Worm (Caenorhabditis elegans) whole organism, L1 larva: ENCODE data around the gene elo-1.

Source experiments
- C16A3.4 ChIP-seq: fragments of 150-350 bp; optimal IDR thresholded peaks from 2 replicates; lab custom pipeline; 2014; ENCODE audit warnings: missing biosample characterization, missing genetic modification characterization
- C34B4.2 ChIP-seq: sonication (generic microtip); optimal IDR thresholded peaks from 2 replicates; lab custom pipeline; 2017; ENCODE audit warnings: mild to moderate bottlenecking, missing genetic modification characterization, missing compliant biosample characterization
- Y116A8C.19 ChIP-seq: sonication (generic microtip); optimal IDR thresholded peaks from 2 replicates; lab custom pipeline; 2016; ENCODE audit warnings: missing compliant biosample characterization, missing genetic modification characterization, borderline replicate concordance
- ama-1 ChIP-seq: fragments of 150-350 bp; optimal IDR thresholded peaks from 2 replicates; lab custom pipeline; 2014
- blmp-1 ChIP-seq: fragments of 150-350 bp; optimal IDR thresholded peaks from 2 replicates; lab custom pipeline; 2014; ENCODE audit warnings: missing biosample characterization, missing genetic modification characterization
- ceh-8 ChIP-seq: fragments of 200-800 bp; sonication (Bioruptor generic); optimal IDR thresholded peaks from 2 replicates; lab custom pipeline; 2018; ENCODE audit warnings: mild to moderate bottlenecking, missing genetic modification characterization, moderate library complexity, missing compliant biosample characterization
- ceh-88 ChIP-seq: fragments of 200-800 bp; sonication (Bioruptor generic); IDR thresholded peaks from 2 replicates; pipeline ENCODE4 v1.3.6; 2022; ENCODE audit warnings: missing genetic modification characterization, missing compliant biosample characterization
- ces-1 ChIP-seq: fragments of 150-350 bp; optimal IDR thresholded peaks from 2 replicates; lab custom pipeline; 2014; ENCODE audit warnings: missing biosample characterization, missing genetic modification reagents, missing genetic modification characterization
- efl-3 ChIP-seq: fragments of 200-800 bp; sonication (Bioruptor generic); optimal IDR thresholded peaks from 2 replicates; lab custom pipeline; 2018; ENCODE audit warnings: mild to moderate bottlenecking, missing genetic modification characterization, missing compliant biosample characterization
- egl-13 ChIP-seq: sonication (generic microtip); optimal IDR thresholded peaks from 2 replicates; lab custom pipeline; 2016; ENCODE audit warnings: missing genotype, missing genetic modification reagents, missing genetic modification characterization, missing compliant biosample characterization
- elt-2 ChIP-seq: sonication (generic microtip); optimal IDR thresholded peaks from 2 replicates; lab custom pipeline; 2016; ENCODE audit warnings: missing genetic modification characterization, mild to moderate bottlenecking, inconsistent platforms, missing compliant biosample characterization, missing genetic modification reagents
- elt-3 ChIP-seq, 6 experiments: fragments of 150-350 bp in 1 of 6; sonication (generic microtip); optimal IDR thresholded peaks; 2 replicates each; lab custom pipeline; 2017 to 2018; ENCODE audit warnings: missing biosample characterization in 6 of 6, missing genetic modification characterization in 6 of 6, inconsistent platforms in 1 of 6
- fkh-4 ChIP-seq: sonication (generic microtip); optimal IDR thresholded peaks from 2 replicates; lab custom pipeline; 2016; ENCODE audit warnings: missing compliant biosample characterization, missing genetic modification characterization, borderline replicate concordance
- fkh-8 ChIP-seq: sonication (generic microtip); optimal IDR thresholded peaks from 2 replicates; lab custom pipeline; 2016; ENCODE audit warnings: mild to moderate bottlenecking, missing genetic modification characterization, missing compliant biosample characterization
- fos-1 ChIP-seq: fragments of 150-350 bp; optimal IDR thresholded peaks from 2 replicates; lab custom pipeline; 2014; ENCODE audit warnings: missing biosample characterization, missing genetic modification characterization
- hlh-17 ChIP-seq: fragments of 200-800 bp; sonication (Bioruptor generic); optimal IDR thresholded peaks from 2 replicates; lab custom pipeline; 2018; ENCODE audit warnings: missing genetic modification characterization, mild to moderate bottlenecking, missing compliant biosample characterization, moderate library complexity, borderline replicate concordance
- lin-13 ChIP-seq: fragments of 150-350 bp; optimal IDR thresholded peaks from 2 replicates; lab custom pipeline; 2014; ENCODE audit warnings: missing biosample characterization, missing genetic modification reagents, missing genetic modification characterization
- lin-35 ChIP-seq, 2 experiments: fragments of 150-350 bp; optimal IDR thresholded peaks; 2 replicates each; lab custom pipeline; 2014; ENCODE audit warnings: missing biosample characterization in 2 of 2, missing genetic modification characterization in 2 of 2, missing genetic modification reagents in 2 of 2
- lin-39 ChIP-seq: fragments of 150-350 bp; optimal IDR thresholded peaks from 2 replicates; lab custom pipeline; 2014; ENCODE audit warnings: missing biosample characterization, missing genetic modification reagents, missing genetic modification characterization
- lir-3 ChIP-seq: sonication (generic microtip); optimal IDR thresholded peaks from 2 replicates; lab custom pipeline; 2016; ENCODE audit warnings: mild to moderate bottlenecking, missing genetic modification characterization, moderate library complexity, missing compliant biosample characterization; ENCODE audit not compliant: poor library complexity
- lsy-2 ChIP-seq, 2 experiments: fragments of 150-350 bp; optimal IDR thresholded peaks; 2 replicates each; lab custom pipeline; 2014; ENCODE audit warnings: missing biosample characterization in 2 of 2, missing genetic modification characterization in 2 of 2
- mdl-1 ChIP-seq, 2 experiments: fragments of 150-350 bp; optimal IDR thresholded peaks; 2 replicates each; lab custom pipeline; 2014 to 2017; ENCODE audit warnings: missing biosample characterization in 2 of 2, missing genetic modification characterization in 2 of 2, inconsistent platforms in 1 of 2
- nhr-237 ChIP-seq: fragments of 150-350 bp; optimal IDR thresholded peaks from 2 replicates; lab custom pipeline; 2014; ENCODE audit warnings: missing biosample characterization, missing genetic modification characterization
- nhr-47 ChIP-seq: sonication (generic microtip); optimal IDR thresholded peaks from 2 replicates; lab custom pipeline; 2016; ENCODE audit warnings: mild to moderate bottlenecking, missing genetic modification characterization, moderate library complexity, missing compliant biosample characterization
- nhr-77 ChIP-seq: fragments of 150-350 bp; optimal IDR thresholded peaks from 2 replicates; lab custom pipeline; 2014; ENCODE audit warnings: missing biosample characterization, missing genetic modification characterization
- pag-3 ChIP-seq: sonication (generic microtip); optimal IDR thresholded peaks from 2 replicates; lab custom pipeline; 2017; ENCODE audit warnings: missing genetic modification characterization, mild to moderate bottlenecking, missing compliant biosample characterization, antibody characterized with exemption, borderline replicate concordance; ENCODE audit not compliant: insufficient read depth
- pax-3 ChIP-seq: fragments of 200-800 bp; sonication (Bioruptor generic); optimal IDR thresholded peaks from 2 replicates; lab custom pipeline; 2018; ENCODE audit warnings: mild to moderate bottlenecking, missing genetic modification characterization, moderate library complexity, missing compliant biosample characterization
- pqm-1 ChIP-seq: sonication (generic microtip); optimal IDR thresholded peaks from 3 replicates; lab custom pipeline; 2017; ENCODE audit warnings: missing biosample characterization, missing genetic modification characterization
- skn-1 ChIP-seq: fragments of 150-350 bp; optimal IDR thresholded peaks from 2 replicates; lab custom pipeline; 2014; ENCODE audit warnings: missing biosample characterization, missing genetic modification characterization
- snu-23 ChIP-seq: sonication (generic microtip); optimal IDR thresholded peaks from 2 replicates; lab custom pipeline; 2016; ENCODE audit warnings: missing genetic modification characterization, missing compliant biosample characterization
- sox-4 ChIP-seq: sonication (generic microtip); optimal IDR thresholded peaks from 2 replicates; lab custom pipeline; 2016; ENCODE audit warnings: missing genetic modification characterization, missing compliant biosample characterization
- sptf-1 ChIP-seq: fragments of 150-350 bp; optimal IDR thresholded peaks from 2 replicates; lab custom pipeline; 2014; ENCODE audit warnings: missing biosample characterization, missing genetic modification characterization
- sup-37 ChIP-seq: fragments of 200-800 bp; sonication (Bioruptor generic); optimal IDR thresholded peaks from 2 replicates; lab custom pipeline; 2018; ENCODE audit warnings: mild to moderate bottlenecking, missing genetic modification characterization, missing compliant biosample characterization
- tbx-2 ChIP-seq: sonication (generic microtip); optimal IDR thresholded peaks from 2 replicates; lab custom pipeline; 2016; ENCODE audit warnings: missing genetic modification characterization, missing compliant biosample characterization
- tlp-1 ChIP-seq: fragments of 150-350 bp; optimal IDR thresholded peaks from 2 replicates; lab custom pipeline; 2014; ENCODE audit warnings: missing biosample characterization, missing genetic modification characterization
- unc-130 ChIP-seq: fragments of 150-350 bp; optimal IDR thresholded peaks from 2 replicates; lab custom pipeline; 2017; ENCODE audit warnings: missing biosample characterization, missing genetic modification characterization, inconsistent platforms
- vab-15 ChIP-seq: sonication (generic microtip); optimal IDR thresholded peaks from 2 replicates; lab custom pipeline; 2017; ENCODE audit warnings: missing genotype, mild to moderate bottlenecking, missing genetic modification characterization, missing compliant biosample characterization
- zip-4 ChIP-seq: fragments of 200-800 bp; sonication (Bioruptor generic); optimal IDR thresholded peaks from 2 replicates; lab custom pipeline; 2018; ENCODE audit warnings: mild to moderate bottlenecking, missing genetic modification characterization, moderate library complexity, missing compliant biosample characterization

elo-1 gene

ce11 chrIV:9540342-9540856 is 14.2 kb downstream of the elo-1 start, which contains the start of gene fbl-1:
Gene fbl-1 (plus strand): TSS chrIV:9540806.
- TF ChIP-seq tbx-2 (tag; lab: Kevin White, UChicago) (no peak), C16A3.4 (tag; lab: Kevin White, UChicago) (no peak), pqm-1 (tag; lab: Kevin White, UChicago) (peak; percentile 41), sptf-1 (tag; lab: Kevin White, UChicago) (no peak), fos-1 (tag; lab: Kevin White, UChicago) (no peak), ama-1 (lab: Kevin White, UChicago) (no peak), sup-37 (GFP tag; lab: Kevin White, UChicago) (no peak), lin-35 (GFP tag; optimal IDR thresholded peaks at IDR 0.05; lab: Kevin White, UChicago) (peak in 1 of 2 experiments; percentile 8), fkh-8 (tag; lab: Kevin White, UChicago) (no peak), elt-2 (tag; lab: Kevin White, UChicago) (peak; percentile 93), nhr-47 (tag; lab: Kevin White, UChicago) (no peak), ceh-88 (GFP tag; lab: Robert Waterston, UW) (no peak)
- TF ChIP-seq, all 84 proteins: peak for 3

DNA sequence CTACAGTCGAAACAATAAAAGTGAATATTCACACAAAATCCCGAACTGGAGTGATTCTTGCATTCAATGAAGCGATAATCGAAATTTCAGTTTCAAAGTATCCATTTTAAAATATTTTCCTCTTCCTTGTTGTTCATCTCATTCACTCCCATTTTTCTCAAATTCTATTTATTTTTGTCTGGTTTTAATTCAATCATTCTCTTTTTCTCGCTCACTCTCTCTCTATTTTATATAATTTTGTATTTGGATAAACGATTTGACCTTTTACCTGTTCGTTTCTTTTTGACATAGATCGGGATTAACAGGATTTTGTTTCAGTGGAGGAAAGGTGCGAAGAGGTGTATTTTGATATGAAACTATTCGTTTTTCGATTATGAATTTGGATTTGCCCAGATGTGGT is 19.8 kb downstream of the elo-1 start, which contains the start of gene T05A1.5:
TSS of gene T05A1.5 (plus strand) at position 301 of the 400 bp plus-strand sequence.
- TF ChIP-seq fos-1 (tag; lab: Kevin White, UChicago) (no peak), lsy-2 (tag; optimal IDR thresholded peaks at IDR 0.05; lab: Kevin White, UChicago) (no peak), ceh-8 (GFP tag; lab: Kevin White, UChicago) (no peak), hlh-17 (GFP tag; lab: Kevin White, UChicago) (no peak), snu-23 (no peak), zip-4 (GFP tag; lab: Kevin White, UChicago) (no peak), unc-130 (no peak), vab-15 (tag; lab: Kevin White, UChicago) (no peak), efl-3 (no peak), elt-3 (tag; optimal IDR thresholded peaks at IDR 0.05; lab: Kevin White, UChicago) (no peak), nhr-237 (tag; lab: Kevin White, UChicago) (no peak), egl-13 (tag; lab: Kevin White, UChicago) (no peak), nhr-77 (no peak), skn-1 (no peak)

- TF ChIP-seq C34B4.2 (tag; lab: Kevin White, UChicago), result no peak
- no peak for TF ChIP-seq pqm-1 (tag; lab: Kevin White, UChicago)
- TF ChIP-seq tlp-1 (tag; lab: Kevin White, UChicago), result no peak
- no peak for TF ChIP-seq unc-130
- peak; percentile 26 for TF ChIP-seq blmp-1 (tag; lab: Kevin White, UChicago)
- TF ChIP-seq, all 84 proteins: peak for 1
These were observed 36.9 kb downstream of the elo-1 start, which contains the start of gene col-122 for ce11 chrIV:9563079-9563478. Gene col-122 (plus strand): TSS chrIV:9563379.

ce11 chrIV:9563529-9564376 is 37.6 kb downstream of the elo-1 start:
- TF ChIP-seq mdl-1 (tag; optimal IDR thresholded peaks at IDR 0.05; lab: Kevin White, UChicago) (no peak), lin-13 (GFP tag; lab: Kevin White, UChicago) (no peak), Y116A8C.19 (tag; lab: Kevin White, UChicago) (no peak), C34B4.2 (tag; lab: Kevin White, UChicago) (no peak), fkh-4 (tag; lab: Kevin White, UChicago) (no peak), lin-39 (no peak), ceh-8 (GFP tag; lab: Kevin White, UChicago) (no peak), pax-3 (no peak), skn-1 (no peak), ces-1 (GFP tag; lab: Kevin White, UChicago) (no peak), pag-3 (tag; lab: Kevin White, UChicago) (no peak), ceh-88 (GFP tag; lab: Robert Waterston, UW) (no peak), ama-1 (lab: Kevin White, UChicago) (no peak), sox-4 (tag; lab: Kevin White, UChicago) (no peak), lir-3 (tag; lab: Kevin White, UChicago) (no peak)
